Worm (Caenorhabditis elegans): ENCODE measurements around the gene rep-1.

- TF ChIP-seq flt-1 (GFP tag; IDR thresholded peaks at IDR 0.05) (no peak), tab-1 (GFP tag; IDR thresholded peaks at IDR 0.05) (no peak), T22C8.4 (GFP tag; IDR thresholded peaks at IDR 0.05) (no peak), med-1 (GFP tag; optimal IDR thresholded peaks at IDR 0.05; ENCODE audit: insufficient read depth) (no peak), ref-1 (GFP tag; conservative IDR thresholded peaks at IDR 0.05) (no peak), cog-1 (tag; optimal IDR thresholded peaks at IDR 0.05) (no peak), ztf-29 (GFP tag; IDR thresholded peaks at IDR 0.05) (no peak)
Observed at ce11 chrIII:1598927-1599326, 28.8 kb downstream of the rep-1 start.
